Fruit fly (Drosophila melanogaster) whole organism, embryonic: ENCODE data around the gene CG17377.

Source experiments
- Blimp-1 ChIP-seq: fragments of 200-800 bp; sonication (Bioruptor generic); optimal IDR thresholded peaks from 3 replicates; lab custom pipeline; 2018; ENCODE audit warnings: missing biosample characterization, missing genetic modification characterization, mild to moderate bottlenecking, moderate library complexity, missing genetic modification reagents
- CG10147 ChIP-seq: fragments of 200-800 bp; sonication (Bioruptor generic); optimal IDR thresholded peaks from 2 replicates; lab custom pipeline; 2019; ENCODE audit warnings: missing biosample characterization, mild to moderate bottlenecking, missing genetic modification characterization, moderate library complexity
- CG1024 ChIP-seq: fragments of 200-800 bp; sonication (Bioruptor generic); IDR thresholded peaks from 2 replicates; pipeline ENCODE4 v1.3.6; 2022; ENCODE audit warnings: missing biosample characterization, missing genetic modification characterization
- CG10321 ChIP-seq: fragments of 200-800 bp; sonication (Bioruptor generic); IDR thresholded peaks from 2 replicates; pipeline ENCODE4 v1.3.6; 2022; ENCODE audit warnings: missing biosample characterization, missing genetic modification characterization
- CG12942 ChIP-seq: fragments of 200-800 bp; sonication (Bioruptor generic); optimal IDR thresholded peaks from 3 replicates; lab custom pipeline; 2016; ENCODE audit warnings: missing biosample characterization, missing genetic modification characterization
- CG13424 ChIP-seq: fragments of 200-800 bp; sonication (Bioruptor generic); optimal IDR thresholded peaks from 2 replicates; lab custom pipeline; 2019; ENCODE audit warnings: missing biosample characterization, mild to moderate bottlenecking, missing genetic modification characterization, moderate library complexity
- CG1529 ChIP-seq: fragments of 200-800 bp; sonication (Bioruptor generic); optimal IDR thresholded peaks from 3 replicates; lab custom pipeline; 2018; ENCODE audit warnings: missing biosample characterization, missing genetic modification characterization
- CG1602 ChIP-seq: fragments of 200-800 bp; sonication (Bioruptor generic); optimal IDR thresholded peaks from 3 replicates; lab custom pipeline; 2016; ENCODE audit warnings: missing biosample characterization, missing genetic modification characterization
- CG17186 ChIP-seq: fragments of 200-800 bp; sonication (Bioruptor generic); optimal IDR thresholded peaks from 3 replicates; lab custom pipeline; 2017; ENCODE audit warnings: missing biosample characterization, missing genetic modification reagents, missing genetic modification characterization
- CG17912 ChIP-seq: fragments of 200-800 bp; sonication (Bioruptor generic); optimal IDR thresholded peaks from 2 replicates; lab custom pipeline; 2018; ENCODE audit warnings: missing biosample characterization, mild to moderate bottlenecking, missing genetic modification characterization
- CG2199 ChIP-seq: fragments of 200-800 bp; sonication (Bioruptor generic); IDR thresholded peaks from 3 replicates; pipeline ENCODE4 v1.3.6; 2022; ENCODE audit warnings: missing biosample characterization, missing genetic modification characterization
- CG2202 ChIP-seq: fragments of 200-800 bp; sonication (Bioruptor generic); optimal IDR thresholded peaks from 2 replicates; lab custom pipeline; 2018; ENCODE audit warnings: missing biosample characterization, mild to moderate bottlenecking, missing genetic modification characterization
- CG7745 ChIP-seq: fragments of 200-800 bp; sonication (Bioruptor generic); optimal IDR thresholded peaks from 2 replicates; lab custom pipeline; 2018; ENCODE audit warnings: missing biosample characterization, mild to moderate bottlenecking, missing genetic modification characterization, moderate library complexity
- CG8290 ChIP-seq, 3 experiments: fragments of 200-800 bp; sonication (Bioruptor generic); optimal IDR thresholded peaks; 2 replicates each; lab custom pipeline; 2016 to 2019; ENCODE audit warnings: missing biosample characterization in 3 of 3, missing genetic modification characterization in 3 of 3, mild to moderate bottlenecking in 2 of 3, moderate library complexity in 1 of 3
- CG8359 ChIP-seq: fragments of 200-800 bp; sonication (Bioruptor generic); optimal IDR thresholded peaks from 2 replicates; lab custom pipeline; 2017; ENCODE audit warnings: missing biosample characterization, mild to moderate bottlenecking, missing genetic modification characterization, borderline replicate concordance
- CG9817 ChIP-seq: fragments of 200-800 bp; sonication (Bioruptor generic); optimal IDR thresholded peaks from 2 replicates; lab custom pipeline; 2018; ENCODE audit warnings: missing biosample characterization, mild to moderate bottlenecking, missing genetic modification characterization, moderate library complexity
- D19B ChIP-seq: fragments of 200-800 bp; sonication (Bioruptor generic); optimal IDR thresholded peaks from 2 replicates; lab custom pipeline; 2017; ENCODE audit warnings: missing biosample characterization, mild to moderate bottlenecking, missing genetic modification characterization
- Dad ChIP-seq: fragments of 200-800 bp; sonication (Bioruptor generic); optimal IDR thresholded peaks from 3 replicates; lab custom pipeline; 2016; ENCODE audit warnings: missing biosample characterization, missing genetic modification characterization
- Dp ChIP-seq: fragments of 200-800 bp; sonication (Bioruptor generic); optimal IDR thresholded peaks from 2 replicates; lab custom pipeline; 2018; ENCODE audit warnings: missing biosample characterization, mild to moderate bottlenecking, missing genetic modification characterization, moderate library complexity
- E2f1 ChIP-seq: fragments of 200-800 bp; sonication (Bioruptor generic); IDR thresholded peaks from 2 replicates; pipeline ENCODE4 v1.3.6; 2022; ENCODE audit warnings: missing biosample characterization, missing genetic modification characterization
- Fer1 ChIP-seq: fragments of 200-800 bp; sonication (Bioruptor generic); optimal IDR thresholded peaks from 2 replicates; lab custom pipeline; 2017; ENCODE audit warnings: missing biosample characterization, mild to moderate bottlenecking, missing genetic modification characterization
- Gsc ChIP-seq: fragments of 200-800 bp; sonication (Bioruptor generic); IDR thresholded peaks from 2 replicates; pipeline ENCODE4 v1.3.6; 2022; ENCODE audit warnings: missing biosample characterization, missing genetic modification characterization
- HmgD ChIP-seq: fragments of 200-800 bp; sonication (Bioruptor generic); optimal IDR thresholded peaks from 3 replicates; lab custom pipeline; 2016; ENCODE audit warnings: missing biosample characterization, missing genetic modification characterization
- Hr3 ChIP-seq: fragments of 200-800 bp; sonication (Bioruptor generic); optimal IDR thresholded peaks from 3 replicates; lab custom pipeline; 2016; ENCODE audit warnings: missing biosample characterization, missing genetic modification characterization
- Hr39 ChIP-seq: fragments of >200 bp; optimal IDR thresholded peaks from 2 replicates; lab custom pipeline; 2017
- Hsf ChIP-seq: fragments of 200-800 bp; sonication (Bioruptor generic); optimal IDR thresholded peaks from 3 replicates; lab custom pipeline; 2016; ENCODE audit warnings: missing biosample characterization, missing genetic modification characterization
- Kr ChIP-seq: fragments of 200-800 bp; sonication (Bioruptor generic); optimal IDR thresholded peaks from 2 replicates; lab custom pipeline; 2017; ENCODE audit warnings: missing biosample characterization, mild to moderate bottlenecking, missing genetic modification characterization
- MESR4 ChIP-seq: fragments of 200-800 bp; sonication (Bioruptor generic); optimal IDR thresholded peaks from 2 replicates; lab custom pipeline; 2018; ENCODE audit warnings: missing biosample characterization, mild to moderate bottlenecking, missing genetic modification characterization, moderate library complexity
- Mes4 ChIP-seq: fragments of 200-800 bp; sonication (Bioruptor generic); optimal IDR thresholded peaks from 2 replicates; lab custom pipeline; 2016; ENCODE audit warnings: missing biosample characterization, missing genetic modification characterization
- NK7.1 ChIP-seq: fragments of 200-800 bp; sonication (Bioruptor generic); optimal IDR thresholded peaks from 3 replicates; lab custom pipeline; 2016; ENCODE audit warnings: missing biosample characterization, missing genetic modification characterization
- Pdp1 ChIP-seq, 2 experiments: fragments of 200-800 bp; sonication (Bioruptor generic); optimal IDR thresholded peaks; 3 replicates each; lab custom pipeline; 2016; ENCODE audit warnings: missing biosample characterization in 2 of 2, missing genetic modification characterization in 2 of 2, mild to moderate bottlenecking in 1 of 2, moderate library complexity in 1 of 2
- Ravus ChIP-seq: fragments of 200-800 bp; sonication (Bioruptor generic); IDR thresholded peaks from 2 replicates; pipeline ENCODE4 v1.3.6; 2022; ENCODE audit warnings: missing biosample characterization, missing genetic modification characterization
- Scr ChIP-seq: fragments of 200-800 bp; sonication (Bioruptor generic); IDR thresholded peaks from 2 replicates; pipeline ENCODE4 v1.3.6; 2022; ENCODE audit warnings: missing biosample characterization, missing genetic modification characterization; ENCODE audit not compliant: partially characterized antibody
- al ChIP-seq: fragments of 200-800 bp; sonication (Bioruptor generic); IDR thresholded peaks from 2 replicates; pipeline ENCODE4 v1.3.6; 2022; ENCODE audit warnings: missing biosample characterization, missing genetic modification characterization
- ash1 ChIP-seq: fragments of 200-800 bp; sonication (Bioruptor generic); optimal IDR thresholded peaks from 2 replicates; lab custom pipeline; 2018; ENCODE audit warnings: missing biosample characterization, mild to moderate bottlenecking, missing genetic modification characterization
- cg ChIP-seq: fragments of 200-800 bp; sonication (Bioruptor generic); optimal IDR thresholded peaks from 3 replicates; lab custom pipeline; 2019; ENCODE audit warnings: missing biosample characterization, mild to moderate bottlenecking, missing genetic modification characterization, moderate library complexity
- chif ChIP-seq, 2 experiments: fragments of 200-800 bp; sonication (Bioruptor generic); optimal IDR thresholded peaks; 3 replicates each; lab custom pipeline; 2016; ENCODE audit warnings: missing biosample characterization in 2 of 2, missing genetic modification characterization in 2 of 2
- ci ChIP-seq: fragments of 200-800 bp; sonication (Bioruptor generic); IDR thresholded peaks from 3 replicates; pipeline ENCODE4 v1.3.6; 2022; ENCODE audit warnings: missing biosample characterization, missing genetic modification characterization
- disco-r ChIP-seq: fragments of 200-800 bp; sonication (Bioruptor generic); optimal IDR thresholded peaks from 2 replicates; lab custom pipeline; 2016; ENCODE audit warnings: missing biosample characterization, missing genetic modification characterization
- dm ChIP-seq: fragments of 200-800 bp; sonication (Bioruptor generic); optimal IDR thresholded peaks from 3 replicates; lab custom pipeline; 2016; ENCODE audit warnings: missing biosample characterization, missing genetic modification characterization
- gcm ChIP-seq: fragments of 200-800 bp; sonication (Bioruptor generic); optimal IDR thresholded peaks from 2 replicates; lab custom pipeline; 2019; ENCODE audit warnings: missing biosample characterization, mild to moderate bottlenecking, missing genetic modification characterization, moderate library complexity
- gcm2 ChIP-seq: fragments of 200-800 bp; sonication (Bioruptor generic); optimal IDR thresholded peaks from 2 replicates; lab custom pipeline; 2016; ENCODE audit warnings: missing biosample characterization, missing genetic modification characterization
- kni ChIP-seq: fragments of 200-800 bp; sonication (Bioruptor generic); optimal IDR thresholded peaks from 3 replicates; lab custom pipeline; 2017; ENCODE audit warnings: mild to moderate bottlenecking, missing biosample characterization, missing genetic modification reagents, missing genetic modification characterization
- mld ChIP-seq: fragments of 200-800 bp; sonication (Bioruptor generic); IDR thresholded peaks from 3 replicates; pipeline ENCODE4 v1.3.6; 2022; ENCODE audit warnings: missing biosample characterization, missing genetic modification characterization; ENCODE audit not compliant: partially characterized antibody
- nmo ChIP-seq: fragments of 200-800 bp; sonication (Bioruptor generic); optimal IDR thresholded peaks from 2 replicates; lab custom pipeline; 2018; ENCODE audit warnings: missing biosample characterization, mild to moderate bottlenecking, missing genetic modification characterization, moderate library complexity
- phol ChIP-seq: fragments of 200-800 bp; sonication (Bioruptor generic); optimal IDR thresholded peaks from 3 replicates; lab custom pipeline; 2018; ENCODE audit warnings: missing biosample characterization, mild to moderate bottlenecking, missing genetic modification characterization, moderate library complexity
- sug ChIP-seq: fragments of 200-800 bp; optimal IDR thresholded peaks from 2 replicates; lab custom pipeline; 2019; ENCODE audit warnings: missing biosample characterization, mild to moderate bottlenecking, missing genetic modification characterization, moderate library complexity
- tx ChIP-seq: fragments of 200-800 bp; sonication (Bioruptor generic); optimal IDR thresholded peaks from 2 replicates; lab custom pipeline; 2016; ENCODE audit warnings: missing biosample characterization, missing genetic modification characterization
- wdn ChIP-seq: fragments of 200-800 bp; sonication (Bioruptor generic); IDR thresholded peaks from 2 replicates; pipeline ENCODE4 v1.3.6; 2022; ENCODE audit warnings: missing biosample characterization, missing genetic modification characterization
- yki ChIP-seq: fragments of >200 bp; optimal IDR thresholded peaks from 3 replicates; lab custom pipeline; 2018

CG17377 gene

dm6 chr2L:6793763-6794417, 8.8 kb downstream of the CG17377 start (continued):
- TF ChIP-seq HmgD (GFP tag; lab: Kevin White, UChicago), result no peak
- no peak for TF ChIP-seq CG1602 (GFP tag; lab: Kevin White, UChicago)
- TF ChIP-seq D19B (GFP tag; lab: Kevin White, UChicago), result no peak
- peak; percentile 77; the same call in 2 of the 3 replicates for TF ChIP-seq CG2199 (GFP tag; lab: Robert Waterston, UW)
- TF ChIP-seq chif (GFP tag; optimal IDR thresholded peaks at IDR 0.05; lab: Kevin White, UChicago), result no peak
- TF ChIP-seq phol (tag; lab: Kevin White, UChicago), result no peak
- no peak for TF ChIP-seq Dad (GFP tag; lab: Kevin White, UChicago)
- no peak for TF ChIP-seq Fer1 (GFP tag; lab: Kevin White, UChicago)
- TF ChIP-seq CG1024, result no peak
- TF ChIP-seq Hr39 (lab: Kevin White, UChicago), result no peak
- no peak for TF ChIP-seq Blimp-1 (GFP tag; lab: Kevin White, UChicago)
- no peak for TF ChIP-seq ash1 (GFP tag; lab: Kevin White, UChicago)
- no peak for TF ChIP-seq sug (tag; lab: Kevin White, UChicago)
- no peak for TF ChIP-seq tx
- TF ChIP-seq nmo (GFP tag; lab: Kevin White, UChicago), result no peak
- no peak for TF ChIP-seq CG8359 (GFP tag; lab: Kevin White, UChicago)
- TF ChIP-seq Hr3 (GFP tag; lab: Kevin White, UChicago), result no peak
- no peak for TF ChIP-seq Gsc (GFP tag; lab: Robert Waterston, UW)
- TF ChIP-seq E2f1 (GFP tag; lab: Robert Waterston, UW), result peak; percentile 20; the same call in 1 of the 2 replicates
- no peak for TF ChIP-seq CG1529 (GFP tag; lab: Kevin White, UChicago)
- no peak for TF ChIP-seq Mes4 (GFP tag; lab: Kevin White, UChicago)
- no peak for TF ChIP-seq CG2202
- TF ChIP-seq NK7.1 (GFP tag; lab: Kevin White, UChicago), result no peak
- no peak for TF ChIP-seq CG10147 (GFP tag; lab: Kevin White, UChicago)
- TF ChIP-seq CG10321, result no peak
- peak; percentile 59 for TF ChIP-seq kni (GFP tag; lab: Kevin White, UChicago)
- no peak for TF ChIP-seq Kr (GFP tag; lab: Kevin White, UChicago)
- TF ChIP-seq CG8290 (GFP tag; optimal IDR thresholded peaks at IDR 0.05; lab: Kevin White, UChicago), result no peak
- no peak for TF ChIP-seq CG8290 (tag; optimal IDR thresholded peaks at IDR 0.05; lab: Kevin White, UChicago)
- no peak for TF ChIP-seq al (GFP tag; lab: Robert Waterston, UW)
- no peak for TF ChIP-seq CG7745
- TF ChIP-seq mld, result no peak
- no peak for TF ChIP-seq CG9817 (tag; lab: Kevin White, UChicago)
- no peak for TF ChIP-seq dm
- no peak for TF ChIP-seq disco-r
- TF ChIP-seq Ravus (GFP tag; lab: Robert Waterston, UW), result no peak
- peak; percentile 4 for TF ChIP-seq yki (lab: Kevin White, UChicago)
- peak; percentile 51 for TF ChIP-seq cg (GFP tag; lab: Kevin White, UChicago)
- no peak for TF ChIP-seq CG12942 (GFP tag; lab: Kevin White, UChicago)
- TF ChIP-seq gcm2 (GFP tag; lab: Kevin White, UChicago), result no peak
- no peak for TF ChIP-seq CG17186 (GFP tag; lab: Kevin White, UChicago)
- TF ChIP-seq gcm (GFP tag; lab: Kevin White, UChicago), result no peak
- TF ChIP-seq Pdp1 (GFP tag; optimal IDR thresholded peaks at IDR 0.05; lab: Kevin White, UChicago), result no peak
- TF ChIP-seq wdn, result no peak
- no peak for TF ChIP-seq Dp (GFP tag; lab: Kevin White, UChicago)
- TF ChIP-seq Scr, result no peak
- 0 out of 3 replicates have a peak, but pooled peaks have one; percentile 11 for TF ChIP-seq ci (GFP tag; lab: Robert Waterston, UW)
- no peak for TF ChIP-seq CG13424 (tag; lab: Kevin White, UChicago)
- no peak for TF ChIP-seq CG17912
- no peak for TF ChIP-seq MESR4 (GFP tag; lab: Kevin White, UChicago)
- TF ChIP-seq Hsf (GFP tag; lab: Kevin White, UChicago), result no peak
